Worm (Caenorhabditis elegans) whole organism, late embryonic: Measurements from ENCODE around the gene ptr-18.

ENCODE experiments used
- F13H6.1 ChIP-seq: sonication (generic microtip); optimal IDR thresholded peaks from 2 replicates; lab custom pipeline; 2016; ENCODE audit warnings: missing genetic modification characterization, missing compliant biosample characterization
- ceh-6 ChIP-seq: fragments of 200-800 bp; sonication (Bioruptor generic); optimal IDR thresholded peaks from 2 replicates; lab custom pipeline; 2018; ENCODE audit warnings: mild to moderate bottlenecking, missing genetic modification characterization, missing compliant biosample characterization
- elt-2 ChIP-seq: sonication (generic microtip); optimal IDR thresholded peaks from 2 replicates; lab custom pipeline; 2016; ENCODE audit warnings: missing genetic modification reagents, missing genetic modification characterization, missing compliant biosample characterization
- hlh-30 ChIP-seq: sonication (generic microtip); optimal IDR thresholded peaks from 2 replicates; lab custom pipeline; 2017; ENCODE audit warnings: antibody characterized with exemption, missing genetic modification characterization, missing compliant biosample characterization; ENCODE audit not compliant: insufficient read depth
- nfya-1 ChIP-seq: sonication (generic microtip); optimal IDR thresholded peaks from 2 replicates; lab custom pipeline; 2017; ENCODE audit warnings: missing genetic modification characterization, mild to moderate bottlenecking, missing compliant biosample characterization, antibody characterized with exemption, moderate library complexity
- nhr-11 ChIP-seq: fragments of 150-350 bp; optimal IDR thresholded peaks from 2 replicates; lab custom pipeline; 2014; ENCODE audit warnings: missing biosample characterization, missing genetic modification characterization
- sdc-2 ChIP-seq: sonication (generic microtip); optimal IDR thresholded peaks from 2 replicates; lab custom pipeline; 2016; ENCODE audit warnings: missing genotype, missing genetic modification characterization, missing compliant biosample characterization

- TF ChIP-seq hlh-30 (tag; lab: Kevin White, UChicago) (no peak), elt-2 (tag; lab: Kevin White, UChicago) (no peak), sdc-2 (tag; lab: Kevin White, UChicago) (no peak), ceh-6 (GFP tag; lab: Kevin White, UChicago) (no peak), nfya-1 (tag; lab: Kevin White, UChicago) (no peak), nhr-11 (no peak), F13H6.1 (no peak)
Measured at ce11 chrII:12939801-12940200, 25.5 kb upstream of the ptr-18 start, which contains the start of gene arrd-10.
